Worm (Caenorhabditis elegans): ENCODE measurements around the gene lelo-1.

Gene lelo-1

DNA sequence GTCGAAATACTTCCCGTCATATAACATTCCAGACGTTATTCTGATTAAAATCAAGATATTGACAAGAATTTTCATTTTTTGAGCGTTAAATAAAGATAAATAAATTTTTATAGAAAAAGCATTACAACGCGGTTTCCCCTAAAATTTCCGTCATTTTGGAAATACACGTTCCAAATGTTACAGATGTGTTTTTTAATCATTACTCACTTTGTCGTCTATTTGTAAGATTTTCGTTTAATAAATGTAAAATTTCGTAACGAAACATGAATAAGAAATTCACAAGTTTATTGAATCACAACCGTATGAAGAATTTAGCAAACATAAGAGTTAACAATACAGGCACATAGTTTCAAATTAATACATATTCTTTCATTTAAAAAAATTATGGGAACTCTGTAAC, 43.2 kb upstream of the lelo-1 start, which contains the start of gene C30B5.17:
Gene C30B5.17 (minus strand): TSS at position 101 of the 400 bp plus-strand sequence.
- no peak for TF ChIP-seq ztf-4 (tag; optimal IDR thresholded peaks at IDR 0.05)
- no peak for TF ChIP-seq elt-3 (tag; optimal IDR thresholded peaks at IDR 0.05)
- TF ChIP-seq zag-1 (tag; optimal IDR thresholded peaks at IDR 0.05), result no peak
- TF ChIP-seq nhr-11 (tag; optimal IDR thresholded peaks at IDR 0.05), result no peak
- TF ChIP-seq nhr-6 (tag; optimal IDR thresholded peaks at IDR 0.05), result no peak
- no peak for TF ChIP-seq skn-1 (tag; optimal IDR thresholded peaks at IDR 0.05)
- no peak for TF ChIP-seq egl-27 (tag; optimal IDR thresholded peaks at IDR 0.05)
- TF ChIP-seq nhr-21 (tag; optimal IDR thresholded peaks at IDR 0.05), result no peak
- TF ChIP-seq mdl-1 (tag; optimal IDR thresholded peaks at IDR 0.05), result no peak
- no peak for TF ChIP-seq dmd-4 (tag; optimal IDR thresholded peaks at IDR 0.05)
- TF ChIP-seq ceh-82 (tag; optimal IDR thresholded peaks at IDR 0.05), result no peak
- no peak for TF ChIP-seq ztf-1 (GFP tag; conservative IDR thresholded peaks at IDR 0.05)

DNA sequence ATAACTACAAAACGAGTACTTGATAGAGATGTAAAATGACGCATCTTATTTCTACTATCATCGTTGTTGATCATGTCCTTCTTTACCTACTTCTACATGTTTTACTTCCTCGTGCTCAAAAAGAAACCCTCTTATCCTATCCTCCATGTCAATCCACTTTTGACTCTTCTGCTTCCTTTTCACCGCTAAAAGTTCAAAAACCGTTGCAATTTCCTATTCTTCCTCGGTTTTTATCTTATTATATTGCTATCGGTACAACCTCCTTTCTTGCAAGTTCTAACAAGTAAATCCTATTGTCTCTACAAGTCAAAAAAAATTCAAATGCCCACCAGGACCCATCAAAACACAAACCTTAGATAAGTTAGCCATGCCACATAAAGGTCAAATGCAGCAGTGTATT, 38.9 kb upstream of the lelo-1 start:
- TF ChIP-seq ztf-1 (GFP tag; conservative IDR thresholded peaks at IDR 0.05) (no peak), aly-2 (tag; optimal IDR thresholded peaks at IDR 0.05) (no peak), mbf-1 (tag; optimal IDR thresholded peaks at IDR 0.05) (no peak), dmd-4 (tag; optimal IDR thresholded peaks at IDR 0.05) (no peak), ceh-82 (tag; optimal IDR thresholded peaks at IDR 0.05) (no peak), nhr-21 (tag; optimal IDR thresholded peaks at IDR 0.05) (no peak), mdl-1 (tag; optimal IDR thresholded peaks at IDR 0.05) (no peak), elt-1 (tag; optimal IDR thresholded peaks at IDR 0.05) (no peak), unc-55 (GFP tag; optimal IDR thresholded peaks at IDR 0.05) (no peak), sma-3 (GFP tag; optimal IDR thresholded peaks at IDR 0.05) (no peak), gmeb-1 (tag; optimal IDR thresholded peaks at IDR 0.05) (no peak), egl-27 (tag; optimal IDR thresholded peaks at IDR 0.05) (no peak), nhr-77 (tag; optimal IDR thresholded peaks at IDR 0.05) (no peak), alr-1 (tag; optimal IDR thresholded peaks at IDR 0.05) (no peak), sma-9 (GFP tag; optimal IDR thresholded peaks at IDR 0.05) (no peak), sma-9 (tag; optimal IDR thresholded peaks at IDR 0.05) (no peak), nhr-12 (tag; optimal IDR thresholded peaks at IDR 0.05) (no peak), Y55F3AM.14 (GFP tag; optimal IDR thresholded peaks at IDR 0.05) (no peak), peb-1 (tag; optimal IDR thresholded peaks at IDR 0.05) (no peak)

DNA sequence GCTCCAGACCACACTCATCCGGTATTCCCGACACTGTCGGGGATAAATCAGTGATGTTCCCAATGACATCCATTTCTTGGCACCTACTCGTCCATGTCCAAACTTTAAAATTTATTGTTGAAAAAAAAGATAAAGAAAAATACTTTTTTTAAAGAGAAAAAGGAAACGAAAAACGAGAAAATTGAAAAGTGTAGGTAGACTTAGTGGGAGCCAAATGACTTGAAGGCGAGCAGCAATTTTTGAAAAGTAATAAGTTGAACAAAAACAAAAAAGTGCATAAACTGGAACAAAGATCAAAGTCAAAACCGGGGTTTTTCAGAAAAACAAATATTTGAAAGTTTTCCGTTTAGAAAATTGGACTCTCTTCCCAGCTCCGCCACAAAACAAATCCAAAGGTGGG, 38.0 kb upstream of the lelo-1 start, which contains the start of gene daf-37:
Gene daf-37 (minus strand): TSS at position 101 of the 400 bp plus-strand sequence.
- TF ChIP-seq gmeb-1 (tag; optimal IDR thresholded peaks at IDR 0.05) (no peak), nhr-129 (tag; optimal IDR thresholded peaks at IDR 0.05) (no peak), unc-62 (GFP tag; optimal IDR thresholded peaks at IDR 0.05) (no peak), mdl-1 (tag; optimal IDR thresholded peaks at IDR 0.05) (no peak), nhr-6 (tag; optimal IDR thresholded peaks at IDR 0.05) (no peak), ztf-1 (GFP tag; conservative IDR thresholded peaks at IDR 0.05) (no peak), R02D3.7 (tag; optimal IDR thresholded peaks at IDR 0.05) (no peak), unc-55 (GFP tag; optimal IDR thresholded peaks at IDR 0.05) (no peak), sem-4 (tag; optimal IDR thresholded peaks at IDR 0.05) (no peak), ceh-82 (tag; optimal IDR thresholded peaks at IDR 0.05) (no peak), nhr-12 (tag; optimal IDR thresholded peaks at IDR 0.05) (no peak), snpc-4 (tag; optimal IDR thresholded peaks at IDR 0.05) (no peak), sma-9 (GFP tag; optimal IDR thresholded peaks at IDR 0.05) (no peak), sma-9 (tag; optimal IDR thresholded peaks at IDR 0.05) (no peak)

DNA sequence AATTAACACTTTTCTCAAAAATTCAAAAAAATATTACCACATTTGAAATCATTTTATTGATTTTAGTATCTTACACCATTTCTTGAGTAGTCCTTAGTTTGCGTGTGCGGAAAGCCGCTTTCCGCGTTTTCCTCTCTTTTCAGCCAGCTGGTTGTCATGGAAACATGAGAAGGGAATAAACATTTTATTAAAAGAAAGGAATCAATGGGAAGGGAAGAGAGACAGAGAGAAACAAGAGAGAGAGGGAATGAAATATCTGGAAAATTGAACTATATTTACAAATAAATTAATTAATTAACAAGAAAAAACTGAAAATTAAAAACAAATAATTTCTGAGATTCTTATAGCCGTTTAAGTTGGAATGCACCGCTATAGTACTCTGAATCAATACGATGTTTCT, 26.8 kb upstream of the lelo-1 start, which contains the start of gene mks-2:
Gene mks-2 (minus strand): TSS at position 101 of the 400 bp plus-strand sequence.
- TF ChIP-seq sem-4 (tag; optimal IDR thresholded peaks at IDR 0.05) (no peak), mbf-1 (tag; optimal IDR thresholded peaks at IDR 0.05) (no peak), blmp-1 (tag; optimal IDR thresholded peaks at IDR 0.05; ENCODE audit: insufficient read depth) (no peak), ztf-4 (tag; optimal IDR thresholded peaks at IDR 0.05) (no peak), ztf-1 (GFP tag; conservative IDR thresholded peaks at IDR 0.05) (no peak), lin-39 (tag; optimal IDR thresholded peaks at IDR 0.05) (no peak), skn-1 (tag; optimal IDR thresholded peaks at IDR 0.05) (no peak), nhr-129 (tag; optimal IDR thresholded peaks at IDR 0.05) (no peak)

ce11 chrII:6221470-6221869, 24.7 kb upstream of the lelo-1 start:
- no peak for TF ChIP-seq ceh-82 (tag; optimal IDR thresholded peaks at IDR 0.05)
- no peak for TF ChIP-seq ZK546.5 (tag; optimal IDR thresholded peaks at IDR 0.05)
- TF ChIP-seq ztf-1 (GFP tag; conservative IDR thresholded peaks at IDR 0.05), result no peak
- no peak for TF ChIP-seq unc-55 (GFP tag; optimal IDR thresholded peaks at IDR 0.05)
- TF ChIP-seq skn-1 (tag; optimal IDR thresholded peaks at IDR 0.05), result no peak
- TF ChIP-seq snpc-4 (tag; optimal IDR thresholded peaks at IDR 0.05), result no peak
- no peak for TF ChIP-seq nhr-21 (tag; optimal IDR thresholded peaks at IDR 0.05)
- no peak for TF ChIP-seq lin-39 (tag; optimal IDR thresholded peaks at IDR 0.05)
